Worm (Caenorhabditis elegans) whole organism, L2 larva: ENCODE data around the gene ttr-32.

Experiments
- Y55F3AM.14 ChIP-seq: fragments of 200-800 bp; sonication (Bioruptor generic); optimal IDR thresholded peaks from 2 replicates; lab custom pipeline; 2018; ENCODE audit warnings: mild to moderate bottlenecking, missing genetic modification characterization, missing compliant biosample characterization
- ceh-82 ChIP-seq: fragments of 150-350 bp; optimal IDR thresholded peaks from 2 replicates; lab custom pipeline; 2014; ENCODE audit warnings: missing biosample characterization, missing genetic modification characterization

ce11 chrIII:7558658-7559057, 7.6 kb upstream of the ttr-32 start:
- no peak for TF ChIP-seq ceh-82 (tag; lab: Kevin White, UChicago)
- no peak for TF ChIP-seq Y55F3AM.14 (GFP tag; lab: Kevin White, UChicago)
